Worm (Caenorhabditis elegans): ENCODE results near the gene mbl-1.

The mbl-1 gene

ce11 chrX:16931255-16932023, 47.0 kb upstream of the mbl-1 start (continued):
- TF ChIP-seq nhr-28 (tag; optimal IDR thresholded peaks at IDR 0.05) (no peak), ceh-63 (GFP tag; optimal IDR thresholded peaks at IDR 0.05) (no peak), egl-13 (tag; optimal IDR thresholded peaks at IDR 0.05) (no peak), lir-3 (tag; optimal IDR thresholded peaks at IDR 0.05; ENCODE audit: poor library complexity) (no peak), zip-4 (GFP tag; optimal IDR thresholded peaks at IDR 0.05) (no peak), mep-1 (tag; optimal IDR thresholded peaks at IDR 0.05) (peak; percentile 46), fkh-4 (tag; optimal IDR thresholded peaks at IDR 0.05; ENCODE audit: borderline replicate concordance) (no peak), mef-2 (tag; optimal IDR thresholded peaks at IDR 0.05) (no peak), aha-1 (tag; optimal IDR thresholded peaks at IDR 0.05) (peak; percentile 16), lin-39 (tag; optimal IDR thresholded peaks at IDR 0.05) (no peak), xbp-1 (tag; optimal IDR thresholded peaks at IDR 0.05) (no peak), egl-27 (tag; optimal IDR thresholded peaks at IDR 0.05) (peak in 1 of 2 experiments; percentile 38), nhr-47 (tag; optimal IDR thresholded peaks at IDR 0.05) (peak; percentile 47), lin-35 (GFP tag; optimal IDR thresholded peaks at IDR 0.05) (peak in 1 of 2 experiments; percentile 45), nhr-237 (tag; optimal IDR thresholded peaks at IDR 0.05) (no peak), ceh-88 (GFP tag; IDR thresholded peaks at IDR 0.05) (peak; percentile 79), blmp-1 (tag; optimal IDR thresholded peaks at IDR 0.05) (no peak), lin-14 (GFP tag; optimal IDR thresholded peaks at IDR 0.05) (no peak), nhr-76 (tag; optimal IDR thresholded peaks at IDR 0.05) (no peak), lin-15B (tag; optimal IDR thresholded peaks at IDR 0.05) (no peak), unc-62 (GFP tag; optimal IDR thresholded peaks at IDR 0.05) (no peak), ces-1 (GFP tag; optimal IDR thresholded peaks at IDR 0.05) (no peak), ztf-11 (tag; optimal IDR thresholded peaks at IDR 0.05) (no peak), tbx-2 (tag; optimal IDR thresholded peaks at IDR 0.05) (no peak), swsn-7 (tag; optimal IDR thresholded peaks at IDR 0.05) (peak; percentile 28), snpc-4 (tag; optimal IDR thresholded peaks at IDR 0.05) (no peak), C16A3.4 (tag; optimal IDR thresholded peaks at IDR 0.05) (peak; percentile 56), ceh-82 (tag; optimal IDR thresholded peaks at IDR 0.05) (peak in 1 of 3 experiments; percentile 27), dpl-1 (GFP tag; optimal IDR thresholded peaks at IDR 0.05) (peak in 2 of 3 experiments; percentile 26 to 29), nhr-20 (tag; optimal IDR thresholded peaks at IDR 0.05) (peak; percentile 47), nhr-84 (tag; optimal IDR thresholded peaks at IDR 0.05) (peak; percentile 12), efl-3 (GFP tag; optimal IDR thresholded peaks at IDR 0.05) (no peak), elt-3 (tag; optimal IDR thresholded peaks at IDR 0.05) (peak in 2 of 6 experiments; percentile 18 to 33), pag-3 (tag; optimal IDR thresholded peaks at IDR 0.05; ENCODE audit: borderline replicate concordance, insufficient read depth) (no peak), sup-37 (GFP tag; optimal IDR thresholded peaks at IDR 0.05) (peak; percentile 34), nhr-90 (tag; optimal IDR thresholded peaks at IDR 0.05; ENCODE audit: poor library complexity) (peak; percentile 50), hpl-2 (GFP tag; optimal IDR thresholded peaks at IDR 0.05) (no peak)

- TF ChIP-seq unc-98 (GFP tag; IDR thresholded peaks at IDR 0.05) (peak; percentile 40; the same call in 1 of the 2 replicates), mab-9 (GFP tag; IDR thresholded peaks at IDR 0.05) (peak; percentile 89), ets-5 (GFP tag; IDR thresholded peaks at IDR 0.05) (0 out of 2 replicates have a peak, but pooled peaks have one; percentile 65), nhr-19 (GFP tag; conservative IDR thresholded peaks at IDR 0.05) (peak; percentile 44; the same call in 1 of the 2 replicates), isw-1 (GFP tag; IDR thresholded peaks at IDR 0.05) (peak; percentile 44), ceh-88 (GFP tag; IDR thresholded peaks at IDR 0.05) (peak; percentile 79), grh-1 (GFP tag; IDR thresholded peaks at IDR 0.05) (peak; percentile 67)
These were observed 46.1 kb upstream of the mbl-1 start for ce11 chrX:16932339-16932738.
